Fruit fly (Drosophila melanogaster): ENCODE data around the gene CG14961.

DNA sequence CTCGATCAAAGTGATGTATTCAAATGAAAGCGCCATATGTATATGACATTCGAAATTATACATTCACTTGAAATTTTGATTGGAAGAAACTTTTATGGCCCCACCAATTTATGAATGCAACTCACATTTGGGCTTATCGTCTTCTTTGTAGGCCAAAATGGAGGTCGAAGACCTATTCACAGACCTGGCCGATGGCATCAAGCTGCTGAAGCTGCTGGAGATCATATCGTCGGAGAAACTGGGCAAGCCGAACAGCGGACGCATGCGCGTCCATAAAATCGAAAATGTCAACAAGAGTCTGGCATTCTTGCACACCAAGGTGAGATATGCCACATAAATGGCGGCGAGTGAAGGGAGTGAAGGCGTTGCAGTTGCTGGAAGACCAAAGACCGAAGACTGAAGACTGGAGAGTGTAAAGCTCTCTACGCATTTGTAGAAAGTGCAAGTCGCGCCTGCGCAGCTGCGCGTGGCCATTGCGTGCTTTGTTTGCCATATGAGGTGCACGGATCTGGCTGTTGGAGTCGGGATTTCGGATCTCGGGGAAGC is 22.0 kb downstream of the CG14961 start:
- no peak for TF ChIP-seq psq (optimal IDR thresholded peaks at IDR 0.05)
- no peak for TF ChIP-seq h (optimal IDR thresholded peaks at IDR 0.05)
- no peak for TF ChIP-seq Myc (optimal IDR thresholded peaks at IDR 0.05)
- TF ChIP-seq insv (optimal IDR thresholded peaks at IDR 0.05), result no peak
